Worm (Caenorhabditis elegans) whole organism, early embryonic: ENCODE measurements around the gene C31C9.7.

Source experiments
- B0310.2 ChIP-seq: sonication (generic microtip); optimal IDR thresholded peaks from 2 replicates; lab custom pipeline; 2016; ENCODE audit warnings: mild to moderate bottlenecking, missing genetic modification characterization, missing compliant biosample characterization
- ama-1 ChIP-seq: fragments of 150-350 bp; optimal IDR thresholded peaks from 2 replicates; lab custom pipeline; 2014
- ceh-36 ChIP-seq: sonication (generic microtip); optimal IDR thresholded peaks from 2 replicates; lab custom pipeline; 2016; ENCODE audit warnings: missing genetic modification characterization, inconsistent platforms, missing compliant biosample characterization
- ets-7 ChIP-seq: sonication (generic microtip); optimal IDR thresholded peaks from 2 replicates; lab custom pipeline; 2016; ENCODE audit warnings: missing genotype, missing genetic modification characterization, missing compliant biosample characterization
- flt-1 ChIP-seq: fragments of 200-800 bp; sonication (Bioruptor generic); IDR thresholded peaks from 2 replicates; pipeline ENCODE4 v1.3.6; 2022; ENCODE audit warnings: missing genetic modification characterization, missing compliant biosample characterization
- hmbx-1 ChIP-seq: sonication (generic microtip); optimal IDR thresholded peaks from 2 replicates; lab custom pipeline; 2016; ENCODE audit warnings: mild to moderate bottlenecking, missing genetic modification characterization, missing compliant biosample characterization
- hmg-4 ChIP-seq: fragments of 200-800 bp; sonication (Bioruptor generic); optimal IDR thresholded peaks from 2 replicates; lab custom pipeline; 2018; ENCODE audit warnings: mild to moderate bottlenecking, missing genetic modification characterization, missing compliant biosample characterization
- scrt-1 ChIP-seq: fragments of 200-800 bp; sonication (Bioruptor generic); IDR thresholded peaks from 2 replicates; pipeline ENCODE4 v1.3.6; 2022; ENCODE audit warnings: missing genetic modification characterization, missing compliant biosample characterization
- sea-1 ChIP-seq: fragments of 200-800 bp; sonication (Bioruptor generic); conservative IDR thresholded peaks from 2 replicates; pipeline ENCODE4 v1.3.6; 2022; ENCODE audit warnings: missing genetic modification characterization, missing compliant biosample characterization
- tbx-11 ChIP-seq: fragments of 200-800 bp; sonication (Bioruptor generic); IDR thresholded peaks from 2 replicates; pipeline ENCODE4 v1.3.6; 2022; ENCODE audit warnings: missing genetic modification characterization, missing compliant biosample characterization
- tbx-37 ChIP-seq: fragments of 200-800 bp; sonication (Bioruptor generic); conservative IDR thresholded peaks from 2 replicates; pipeline ENCODE4 v1.3.6; 2022; ENCODE audit warnings: missing genetic modification reagents, missing genetic modification characterization, missing compliant biosample characterization

DNA sequence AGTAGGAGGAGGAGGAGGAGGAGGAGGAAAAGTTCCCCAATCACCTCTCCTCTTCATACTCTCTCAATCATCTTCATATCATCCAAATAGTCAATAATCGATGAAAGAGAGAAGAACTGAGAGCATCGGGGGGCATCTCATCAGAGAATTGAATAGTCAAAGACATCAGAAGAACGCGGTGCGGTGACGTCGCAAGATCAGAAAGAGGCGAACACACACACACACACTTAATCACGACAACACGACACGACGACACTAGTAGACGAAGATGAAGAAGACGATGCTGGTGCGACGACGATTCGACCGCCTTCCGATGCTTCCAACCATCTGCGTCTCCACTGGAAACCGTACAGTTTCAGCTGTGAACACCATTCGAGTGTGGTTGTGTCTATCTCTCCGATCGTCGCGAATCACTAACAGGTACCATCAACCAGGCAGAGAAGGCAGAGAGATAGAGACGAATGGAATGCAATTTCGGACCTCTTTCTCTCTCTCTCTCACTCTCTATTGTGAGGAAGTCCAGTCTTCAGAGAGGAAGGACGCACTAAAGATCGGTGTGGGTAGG is 9.7 kb downstream of the C31C9.7 start:
- TF ChIP-seq hmg-4 (GFP tag; lab: Kevin White, UChicago): no peak
- no peak for TF ChIP-seq sea-1 (GFP tag; lab: Robert Waterston, UW)
- no peak for TF ChIP-seq ceh-36
- no peak for TF ChIP-seq ama-1 (lab: Kevin White, UChicago)
- TF ChIP-seq hmbx-1 (tag; lab: Kevin White, UChicago): no peak
- TF ChIP-seq tbx-37: no peak
- TF ChIP-seq ets-7: no peak
- no peak for TF ChIP-seq tbx-11 (GFP tag; lab: Robert Waterston, UW)
- TF ChIP-seq scrt-1 (GFP tag; lab: Robert Waterston, UW): no peak
- TF ChIP-seq B0310.2 (tag; lab: Kevin White, UChicago): no peak
- TF ChIP-seq flt-1 (GFP tag; lab: Robert Waterston, UW): no peak
